Worm (Caenorhabditis elegans) whole organism, L1 larva: ENCODE results near the gene srh-201.

ENCODE experiments used
- C16A3.4 ChIP-seq: fragments of 150-350 bp; optimal IDR thresholded peaks from 2 replicates; lab custom pipeline; 2014; ENCODE audit warnings: missing biosample characterization, missing genetic modification characterization
- C34B4.2 ChIP-seq: sonication (generic microtip); optimal IDR thresholded peaks from 2 replicates; lab custom pipeline; 2017; ENCODE audit warnings: mild to moderate bottlenecking, missing genetic modification characterization, missing compliant biosample characterization
- aha-1 ChIP-seq: fragments of 150-350 bp; optimal IDR thresholded peaks from 2 replicates; lab custom pipeline; 2014; ENCODE audit warnings: missing biosample characterization, missing genetic modification characterization
- ama-1 ChIP-seq: fragments of 150-350 bp; optimal IDR thresholded peaks from 2 replicates; lab custom pipeline; 2014
- blmp-1 ChIP-seq: fragments of 150-350 bp; optimal IDR thresholded peaks from 2 replicates; lab custom pipeline; 2014; ENCODE audit warnings: missing biosample characterization, missing genetic modification characterization
- ceh-82 ChIP-seq, 3 experiments: fragments of 150-350 bp in 1 of 3; sonication (generic microtip) in 2 of 3; optimal IDR thresholded peaks; 2 replicates each; lab custom pipeline; 2014 to 2017; ENCODE audit warnings: missing biosample characterization in 3 of 3, missing genetic modification characterization in 3 of 3
- dpl-1 ChIP-seq, 3 experiments: fragments of 150-350 bp in 2 of 3; sonication (generic microtip) in 1 of 3; optimal IDR thresholded peaks; 2 replicates each; lab custom pipeline; 2014 to 2017; ENCODE audit warnings: missing biosample characterization in 3 of 3, missing genetic modification characterization in 3 of 3, missing genetic modification reagents in 3 of 3
- dsc-1 ChIP-seq: sonication (generic microtip); optimal IDR thresholded peaks from 2 replicates; lab custom pipeline; 2016; ENCODE audit warnings: mild to moderate bottlenecking, missing genetic modification characterization, missing compliant biosample characterization
- efl-1 ChIP-seq, 4 experiments: fragments of 150-350 bp; optimal IDR thresholded peaks in 3 of 4; peaks in 1 of 4; 1 replicate in 1 of 4; 2 replicates in 3 of 4; lab custom pipeline; 2014; ENCODE audit warnings: missing biosample characterization in 2 of 4, missing genetic modification characterization in 2 of 4, missing genetic modification reagents in 2 of 4
- elt-2 ChIP-seq: sonication (generic microtip); optimal IDR thresholded peaks from 2 replicates; lab custom pipeline; 2016; ENCODE audit warnings: missing genetic modification characterization, mild to moderate bottlenecking, inconsistent platforms, missing compliant biosample characterization, missing genetic modification reagents
- elt-3 ChIP-seq, 6 experiments: fragments of 150-350 bp in 1 of 6; sonication (generic microtip); optimal IDR thresholded peaks; 2 replicates each; lab custom pipeline; 2017 to 2018; ENCODE audit warnings: missing biosample characterization in 6 of 6, missing genetic modification characterization in 6 of 6, inconsistent platforms in 1 of 6
- fkh-10 ChIP-seq: sonication (generic microtip); optimal IDR thresholded peaks from 2 replicates; lab custom pipeline; 2017; ENCODE audit warnings: missing biosample characterization, missing genetic modification reagents, missing genetic modification characterization
- grh-1 ChIP-seq: fragments of 200-800 bp; sonication (Bioruptor generic); IDR thresholded peaks from 2 replicates; pipeline ENCODE4 v1.3.6; 2022; ENCODE audit warnings: missing genetic modification reagents, missing genetic modification characterization, missing compliant biosample characterization
- isw-1 ChIP-seq: fragments of 200-800 bp; sonication (Bioruptor generic); IDR thresholded peaks from 2 replicates; pipeline ENCODE4 v1.3.6; 2022; ENCODE audit warnings: missing genetic modification characterization, missing compliant biosample characterization
- lin-13 ChIP-seq: fragments of 150-350 bp; optimal IDR thresholded peaks from 2 replicates; lab custom pipeline; 2014; ENCODE audit warnings: missing biosample characterization, missing genetic modification reagents, missing genetic modification characterization
- lin-14 ChIP-seq: fragments of 200-800 bp; sonication (Bioruptor generic); optimal IDR thresholded peaks from 2 replicates; lab custom pipeline; 2018; ENCODE audit warnings: mild to moderate bottlenecking, missing genetic modification characterization, moderate library complexity, missing compliant biosample characterization
- lin-35 ChIP-seq, 2 experiments: fragments of 150-350 bp; optimal IDR thresholded peaks; 2 replicates each; lab custom pipeline; 2014; ENCODE audit warnings: missing biosample characterization in 2 of 2, missing genetic modification characterization in 2 of 2, missing genetic modification reagents in 2 of 2
- lsy-2 ChIP-seq, 2 experiments: fragments of 150-350 bp; optimal IDR thresholded peaks; 2 replicates each; lab custom pipeline; 2014; ENCODE audit warnings: missing biosample characterization in 2 of 2, missing genetic modification characterization in 2 of 2
- mab-9 ChIP-seq: fragments of 200-800 bp; sonication (Bioruptor generic); IDR thresholded peaks from 2 replicates; pipeline ENCODE4 v1.3.6; 2022; ENCODE audit warnings: missing genetic modification reagents, missing genetic modification characterization, missing compliant biosample characterization
- mef-2 ChIP-seq: fragments of 150-350 bp; optimal IDR thresholded peaks from 2 replicates; lab custom pipeline; 2014; ENCODE audit warnings: missing biosample characterization, missing genetic modification characterization
- mep-1 ChIP-seq: fragments of 150-350 bp; optimal IDR thresholded peaks from 2 replicates; lab custom pipeline; 2014; ENCODE audit warnings: missing biosample characterization, missing genetic modification characterization
- nhr-11 ChIP-seq: fragments of 150-350 bp; optimal IDR thresholded peaks from 2 replicates; lab custom pipeline; 2014; ENCODE audit warnings: missing biosample characterization, missing genetic modification characterization
- nhr-20 ChIP-seq: sonication (generic microtip); optimal IDR thresholded peaks from 2 replicates; lab custom pipeline; 2016; ENCODE audit warnings: mild to moderate bottlenecking, missing genetic modification characterization, missing compliant biosample characterization
- nhr-47 ChIP-seq: sonication (generic microtip); optimal IDR thresholded peaks from 2 replicates; lab custom pipeline; 2016; ENCODE audit warnings: mild to moderate bottlenecking, missing genetic modification characterization, moderate library complexity, missing compliant biosample characterization
- nhr-76 ChIP-seq: sonication (generic microtip); optimal IDR thresholded peaks from 2 replicates; lab custom pipeline; 2017; ENCODE audit warnings: missing biosample characterization, missing genetic modification characterization
- nhr-85 ChIP-seq: sonication (generic microtip); peaks from one replicate; lab custom pipeline; 2016; ENCODE audit warnings: missing genetic modification characterization, inconsistent platforms, missing compliant biosample characterization
- nhr-90 ChIP-seq: sonication (generic microtip); optimal IDR thresholded peaks from 2 replicates; lab custom pipeline; 2016; ENCODE audit warnings: mild to moderate bottlenecking, missing genetic modification characterization, missing compliant biosample characterization; ENCODE audit not compliant: poor library complexity
- rnt-1 ChIP-seq: sonication (generic microtip); optimal IDR thresholded peaks from 2 replicates; lab custom pipeline; 2016; ENCODE audit warnings: mild to moderate bottlenecking, missing genetic modification characterization, moderate library complexity, missing compliant biosample characterization
- skn-1 ChIP-seq: fragments of 150-350 bp; optimal IDR thresholded peaks from 2 replicates; lab custom pipeline; 2014; ENCODE audit warnings: missing biosample characterization, missing genetic modification characterization
- snu-23 ChIP-seq: sonication (generic microtip); optimal IDR thresholded peaks from 2 replicates; lab custom pipeline; 2016; ENCODE audit warnings: missing genetic modification characterization, missing compliant biosample characterization
- tbx-2 ChIP-seq: sonication (generic microtip); optimal IDR thresholded peaks from 2 replicates; lab custom pipeline; 2016; ENCODE audit warnings: missing genetic modification characterization, missing compliant biosample characterization
- tlp-1 ChIP-seq: fragments of 150-350 bp; optimal IDR thresholded peaks from 2 replicates; lab custom pipeline; 2014; ENCODE audit warnings: missing biosample characterization, missing genetic modification characterization
- unc-130 ChIP-seq: fragments of 150-350 bp; optimal IDR thresholded peaks from 2 replicates; lab custom pipeline; 2017; ENCODE audit warnings: missing biosample characterization, missing genetic modification characterization, inconsistent platforms
- unc-30 ChIP-seq: sonication (generic microtip); optimal IDR thresholded peaks from 2 replicates; lab custom pipeline; 2017; ENCODE audit warnings: missing biosample characterization, missing genetic modification characterization
- unc-62 ChIP-seq: fragments of 150-350 bp; optimal IDR thresholded peaks from 2 replicates; lab custom pipeline; 2014; ENCODE audit warnings: missing biosample characterization, missing genetic modification reagents, missing genetic modification characterization
- zag-1 ChIP-seq: fragments of 150-350 bp; optimal IDR thresholded peaks from 2 replicates; lab custom pipeline; 2014; ENCODE audit warnings: missing biosample characterization, missing genetic modification characterization

srh-201 gene

DNA sequence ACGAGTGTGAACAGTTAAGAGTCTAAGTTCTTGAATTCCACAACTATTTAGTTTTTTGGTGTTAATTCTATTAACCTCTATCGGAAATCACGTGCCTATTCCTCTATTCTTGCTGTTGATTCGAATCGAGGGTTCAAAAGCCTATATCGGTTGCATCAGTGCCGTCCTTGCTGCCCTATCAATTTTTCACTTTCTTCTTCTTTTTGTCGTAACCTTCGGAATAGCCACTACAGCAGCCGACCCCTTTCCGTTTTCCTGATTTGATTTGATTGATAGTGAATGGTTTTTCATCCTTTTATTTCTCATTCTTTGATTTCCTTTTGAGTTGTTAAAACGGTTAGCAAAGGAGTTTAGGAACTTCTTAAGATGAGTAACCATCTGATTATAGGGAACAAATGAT lies 19.4 kb downstream of the srh-201 start (continued):
- TF ChIP-seq C16A3.4 (tag; lab: Kevin White, UChicago) (no peak), ama-1 (lab: Kevin White, UChicago) (no peak), nhr-90 (tag; lab: Kevin White, UChicago) (peak; percentile 35), ceh-82 (tag; optimal IDR thresholded peaks at IDR 0.05; lab: Kevin White, UChicago) (no peak), skn-1 (tag; lab: Kevin White, UChicago) (no peak), unc-130 (peak; percentile 23), tbx-2 (tag; lab: Kevin White, UChicago) (peak; percentile 23), lin-14 (peak; percentile 61), tlp-1 (tag; lab: Kevin White, UChicago) (no peak)

DNA sequence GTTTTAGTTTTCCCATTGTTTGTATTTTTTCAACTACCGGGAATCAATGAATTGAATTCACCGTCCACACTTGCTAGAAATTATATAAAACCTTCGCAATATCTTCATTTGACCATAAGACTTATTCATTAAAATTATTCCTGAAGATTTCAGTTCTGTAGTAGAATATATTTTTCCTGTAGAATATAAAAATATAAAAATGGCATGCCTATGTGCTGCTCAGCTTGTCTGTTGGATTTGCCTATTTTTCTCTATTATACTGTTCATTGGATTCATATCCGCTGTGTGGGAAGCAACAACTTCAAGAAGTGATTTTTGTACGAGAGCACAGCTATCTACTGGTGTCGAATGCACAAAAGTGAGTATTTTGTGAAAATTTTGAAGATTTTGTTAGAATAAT lies 22.0 kb downstream of the srh-201 start, which contains the start of gene F59E11.6:
TSS of gene F59E11.6 (plus strand) at position 111 of the 400 bp plus-strand sequence.
- TF ChIP-seq nhr-85 (tag; lab: Kevin White, UChicago) (peak; percentile 53), fkh-10 (GFP tag; lab: Kevin White, UChicago) (no peak), rnt-1 (no peak), dpl-1 (GFP tag; optimal IDR thresholded peaks at IDR 0.05; lab: Kevin White, UChicago) (no peak)
- TF ChIP-seq, all 84 proteins: peak for 1

DNA sequence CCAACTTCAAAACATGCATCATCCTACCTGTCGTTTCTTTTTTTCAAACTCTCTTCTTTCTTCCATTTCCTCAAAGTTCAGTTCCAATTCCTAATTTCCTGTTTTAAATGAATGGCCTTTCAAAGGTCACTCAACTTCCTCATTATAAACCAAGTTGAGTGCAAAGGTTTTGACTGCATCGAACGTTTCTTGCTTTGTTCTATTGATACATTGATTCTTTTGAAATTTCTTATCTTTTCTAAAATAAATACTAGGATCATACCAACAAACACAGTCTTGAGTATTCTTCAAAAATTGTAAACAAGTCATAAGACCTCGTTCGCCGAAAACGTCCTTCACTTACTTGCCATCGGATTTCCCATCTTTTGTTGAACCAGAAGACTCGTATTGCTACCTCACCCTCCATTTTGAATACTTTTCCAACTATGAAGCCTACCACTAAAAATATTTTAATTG lies 23.4 kb downstream of the srh-201 start, which contains the start of gene F59E11.7:
TSS of gene F59E11.7 (plus strand) at position 51 of the 456 bp plus-strand sequence.
- TF ChIP-seq grh-1 (GFP tag; lab: Robert Waterston, UW) (no peak), snu-23 (GFP tag; lab: Kevin White, UChicago) (peak; percentile 19), nhr-85 (tag; lab: Kevin White, UChicago) (peak; percentile 73), C34B4.2 (tag; lab: Kevin White, UChicago) (no peak), blmp-1 (tag; lab: Kevin White, UChicago) (peak; percentile 33), mep-1 (tag; lab: Kevin White, UChicago) (peak; percentile 5), efl-1 (optimal IDR thresholded peaks at IDR 0.05; lab: Kevin White, UChicago) (no peak), efl-1 (GFP tag; optimal IDR thresholded peaks at IDR 0.05 in 1 of 2; lab: Kevin White, UChicago) (peak in 1 of 2 experiments; percentile 71), nhr-11 (tag; lab: Kevin White, UChicago) (no peak), lin-35 (GFP tag; optimal IDR thresholded peaks at IDR 0.05; lab: Kevin White, UChicago) (peak in 1 of 2 experiments; percentile 2), nhr-20 (peak; percentile 16), lsy-2 (tag; optimal IDR thresholded peaks at IDR 0.05; lab: Kevin White, UChicago) (no peak), zag-1 (tag; lab: Kevin White, UChicago) (no peak), elt-3 (tag; optimal IDR thresholded peaks at IDR 0.05; lab: Kevin White, UChicago) (peak in 1 of 6 experiments; percentile 37), mab-9 (GFP tag; lab: Robert Waterston, UW) (no peak), lin-14 (peak; percentile 52), nhr-76 (tag; lab: Kevin White, UChicago) (no peak)

DNA sequence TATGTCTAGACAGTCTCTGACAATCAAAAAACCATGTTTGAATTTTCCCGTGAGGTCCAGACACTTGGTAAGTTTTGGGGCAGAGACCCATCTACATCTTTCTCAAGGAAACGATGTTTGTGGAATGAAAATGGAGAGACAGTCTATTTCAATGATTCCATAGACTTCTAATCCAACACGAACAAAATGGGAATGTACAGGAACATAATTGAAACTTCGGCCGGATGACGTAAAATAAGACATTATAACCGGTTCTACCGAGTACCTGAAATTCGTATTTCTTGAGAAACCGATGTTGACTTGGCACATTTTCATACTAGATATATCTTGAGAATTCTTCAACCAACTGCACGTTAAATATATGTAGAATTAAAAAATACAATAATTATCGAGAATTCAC lies 25.6 kb downstream of the srh-201 start, which contains the start of gene str-87:
TSS of gene str-87 (minus strand) at position 101 of the 400 bp plus-strand sequence.
- TF ChIP-seq aha-1 (tag; lab: Kevin White, UChicago), result no peak
- no peak for TF ChIP-seq elt-2 (tag; lab: Kevin White, UChicago)
- no peak for TF ChIP-seq nhr-47 (tag; lab: Kevin White, UChicago)
- no peak for TF ChIP-seq dpl-1 (GFP tag; optimal IDR thresholded peaks at IDR 0.05; lab: Kevin White, UChicago)
- TF ChIP-seq mef-2 (tag; lab: Kevin White, UChicago), result no peak
- TF ChIP-seq nhr-85 (tag; lab: Kevin White, UChicago), result no peak
- no peak for TF ChIP-seq unc-62 (GFP tag; lab: Kevin White, UChicago)
- TF ChIP-seq lin-13 (GFP tag; lab: Kevin White, UChicago), result no peak
- no peak for TF ChIP-seq unc-30
- no peak for TF ChIP-seq mab-9 (GFP tag; lab: Robert Waterston, UW)
- TF ChIP-seq lin-14, result no peak
- TF ChIP-seq isw-1, result no peak
- TF ChIP-seq zag-1 (tag; lab: Kevin White, UChicago), result no peak
- TF ChIP-seq dsc-1 (tag; lab: Kevin White, UChicago), result no peak
- TF ChIP-seq blmp-1 (tag; lab: Kevin White, UChicago), result no peak
- TF ChIP-seq ama-1 (lab: Kevin White, UChicago), result no peak
